Worm (Caenorhabditis elegans): ENCODE data around the gene F13E9.15.

DNA sequence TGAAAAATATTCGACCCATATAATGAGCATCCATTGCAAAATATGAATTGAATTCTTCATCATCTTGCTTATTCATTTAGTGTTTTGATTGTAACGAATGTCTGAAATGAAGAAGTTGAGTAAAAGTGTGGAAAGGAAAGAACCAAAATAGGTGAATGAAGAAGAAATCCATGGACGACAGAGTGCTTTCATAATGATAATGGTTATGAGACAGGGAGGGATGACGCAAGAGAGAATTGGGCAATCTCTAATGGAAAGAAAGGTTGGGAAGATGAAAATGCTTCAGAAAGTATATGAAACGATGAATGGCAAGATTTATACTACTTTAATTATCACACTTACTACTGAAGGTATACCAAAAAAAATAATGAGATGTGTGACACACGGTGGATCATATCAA, 14.6 kb upstream of the F13E9.15 start, which contains the start of gene ZK596.3:
- TF ChIP-seq xnd-1 (tag; optimal IDR thresholded peaks at IDR 0.05) (no peak), snpc-4 (GFP tag; optimal IDR thresholded peaks at IDR 0.05) (no peak), snpc-4 (tag; optimal IDR thresholded peaks at IDR 0.05) (no peak), Y53G8AR.9 (GFP tag; conservative IDR thresholded peaks at IDR 0.05) (no peak), gei-17 (GFP tag; optimal IDR thresholded peaks at IDR 0.05) (no peak), snpc-3.4 (tag; optimal IDR thresholded peaks at IDR 0.05) (no peak), hmg-1.2 (GFP tag; IDR thresholded peaks at IDR 0.05) (no peak), unc-62 (GFP tag; optimal IDR thresholded peaks at IDR 0.05) (no peak), let-526 (GFP tag; IDR thresholded peaks at IDR 0.05) (no peak), ekl-4 (GFP tag; IDR thresholded peaks at IDR 0.05) (no peak), tlf-1 (GFP tag; optimal IDR thresholded peaks at IDR 0.05) (no peak), nfyb-1 (GFP tag; IDR thresholded peaks at IDR 0.05) (no peak), F49E8.2 (tag; optimal IDR thresholded peaks at IDR 0.05; ENCODE audit: insufficient read depth) (no peak), ccch-3 (GFP tag; optimal IDR thresholded peaks at IDR 0.05) (no peak), zim-3 (tag; optimal IDR thresholded peaks at IDR 0.05) (no peak)
